Worm (Caenorhabditis elegans): ENCODE measurements around the gene grd-4.

Gene grd-4

DNA sequence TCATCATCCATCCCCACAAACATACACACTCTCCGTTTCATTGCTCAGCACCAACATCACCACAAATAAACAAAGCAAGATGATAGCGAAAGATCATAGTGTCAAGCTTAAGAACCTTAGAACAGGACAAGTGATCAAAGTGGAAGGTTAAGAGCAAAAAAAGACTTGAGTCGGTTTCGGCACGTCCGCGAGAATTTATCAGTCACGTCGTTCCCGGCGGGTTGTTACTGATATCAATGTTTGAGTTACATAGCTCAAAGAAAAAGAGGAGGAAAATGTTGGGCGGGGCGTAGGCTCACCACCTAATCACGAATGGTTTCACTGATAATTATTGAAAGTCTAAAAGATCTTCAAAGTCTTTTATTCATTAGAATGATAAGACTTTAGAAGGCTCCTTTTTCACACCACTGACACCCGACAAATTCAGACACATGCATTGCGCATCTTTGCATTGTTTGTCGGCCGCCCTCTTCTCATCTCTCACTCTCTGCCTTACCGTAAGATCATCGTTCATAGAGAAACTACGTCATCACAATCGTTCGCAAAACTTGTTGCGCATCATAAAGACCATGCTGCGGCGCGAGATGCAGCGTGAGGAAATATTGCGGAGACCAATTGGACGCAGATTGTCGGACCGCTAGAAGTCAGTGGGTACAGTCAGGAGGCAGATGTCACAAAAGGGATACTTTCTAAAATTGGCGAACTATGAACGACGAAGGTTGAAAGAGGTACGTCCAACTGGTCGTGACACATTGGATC is 23.8 kb upstream of the grd-4 start (continued):
- peak; percentile 50 for TF ChIP-seq nhr-77 (tag; optimal IDR thresholded peaks at IDR 0.05)
- TF ChIP-seq ets-5 (GFP tag; IDR thresholded peaks at IDR 0.05): no peak
- TF ChIP-seq efl-3 (GFP tag; optimal IDR thresholded peaks at IDR 0.05): no peak
- TF ChIP-seq nhr-20 (tag; optimal IDR thresholded peaks at IDR 0.05): peak; percentile 98
- peak in 1 of 2 experiments; percentile 79 for TF ChIP-seq lin-35 (GFP tag; optimal IDR thresholded peaks at IDR 0.05)
- peak; percentile 42 for TF ChIP-seq nhr-237 (tag; optimal IDR thresholded peaks at IDR 0.05)
- TF ChIP-seq tbx-2 (tag; optimal IDR thresholded peaks at IDR 0.05): peak; percentile 89
- no peak for TF ChIP-seq ama-1 (optimal IDR thresholded peaks at IDR 0.05)
- TF ChIP-seq egl-27 (tag; optimal IDR thresholded peaks at IDR 0.05): peak; percentile 76 to 77
- peak; percentile 49 for TF ChIP-seq unc-130 (tag; optimal IDR thresholded peaks at IDR 0.05)
- peak; percentile 20 for TF ChIP-seq skn-1 (tag; optimal IDR thresholded peaks at IDR 0.05)
- TF ChIP-seq unc-30 (tag; optimal IDR thresholded peaks at IDR 0.05): no peak

DNA sequence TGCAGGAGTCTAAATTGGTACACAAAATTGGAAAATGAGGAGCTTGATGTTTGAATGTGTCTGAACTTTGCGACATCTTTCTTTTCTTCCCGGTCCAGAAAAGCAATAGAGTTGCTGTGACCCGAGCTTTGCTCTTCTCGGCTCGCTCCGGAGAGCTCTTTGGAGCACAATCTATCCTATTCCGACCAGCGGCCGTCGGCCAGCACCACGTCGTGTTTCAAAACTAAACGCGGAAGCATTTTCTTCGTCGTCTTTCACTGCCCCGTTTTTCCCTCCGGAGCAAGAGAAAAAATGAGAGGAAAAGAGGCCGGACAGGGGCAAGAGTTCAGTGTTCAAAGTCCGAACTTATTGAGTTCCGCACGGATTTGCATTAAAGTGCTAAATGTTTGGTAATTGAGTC is 22.0 kb upstream of the grd-4 start:
- TF ChIP-seq tbx-2 (tag; optimal IDR thresholded peaks at IDR 0.05) (no peak), lin-35 (GFP tag; optimal IDR thresholded peaks at IDR 0.05) (no peak), pax-3 (tag; optimal IDR thresholded peaks at IDR 0.05) (no peak), elt-2 (tag; optimal IDR thresholded peaks at IDR 0.05) (no peak), fkh-10 (GFP tag; optimal IDR thresholded peaks at IDR 0.05) (peak; percentile 2), dpl-1 (GFP tag; optimal IDR thresholded peaks at IDR 0.05) (no peak), Y116A8C.19 (tag; optimal IDR thresholded peaks at IDR 0.05; ENCODE audit: borderline replicate concordance) (no peak), nhr-71 (tag; optimal IDR thresholded peaks at IDR 0.05) (peak; percentile 35), ztf-4 (tag; optimal IDR thresholded peaks at IDR 0.05) (no peak), lin-15B (tag; optimal IDR thresholded peaks at IDR 0.05) (no peak), snpc-4 (tag; optimal IDR thresholded peaks at IDR 0.05) (no peak), unc-86 (tag; optimal IDR thresholded peaks at IDR 0.05) (peak; percentile 21), fkh-4 (tag; optimal IDR thresholded peaks at IDR 0.05; ENCODE audit: borderline replicate concordance) (no peak), skn-1 (tag; optimal IDR thresholded peaks at IDR 0.05) (no peak), fkh-8 (tag; optimal IDR thresholded peaks at IDR 0.05) (peak; percentile 1), nhr-12 (tag; optimal IDR thresholded peaks at IDR 0.05) (no peak), nhr-90 (tag; optimal IDR thresholded peaks at IDR 0.05; ENCODE audit: poor library complexity) (no peak), lin-14 (GFP tag; optimal IDR thresholded peaks at IDR 0.05) (peak; percentile 67), isw-1 (GFP tag; IDR thresholded peaks at IDR 0.05) (no peak), ces-1 (GFP tag; optimal IDR thresholded peaks at IDR 0.05) (no peak), ceh-82 (tag; optimal IDR thresholded peaks at IDR 0.05) (peak in 1 of 3 experiments; percentile 11), dsc-1 (tag; optimal IDR thresholded peaks at IDR 0.05) (peak; percentile 32), jun-1 (tag; optimal IDR thresholded peaks at IDR 0.05) (no peak)

- TF ChIP-seq egl-27 (tag; optimal IDR thresholded peaks at IDR 0.05) (no peak), Y116A8C.19 (tag; optimal IDR thresholded peaks at IDR 0.05; ENCODE audit: borderline replicate concordance) (no peak), sptf-1 (tag; optimal IDR thresholded peaks at IDR 0.05) (no peak), aly-2 (tag; optimal IDR thresholded peaks at IDR 0.05) (no peak), skn-1 (tag; optimal IDR thresholded peaks at IDR 0.05) (peak; percentile 13), nhr-19 (GFP tag; conservative IDR thresholded peaks at IDR 0.05) (peak; percentile 24; the same call in 1 of the 2 replicates), nhr-12 (tag; optimal IDR thresholded peaks at IDR 0.05) (no peak), swsn-7 (tag; optimal IDR thresholded peaks at IDR 0.05) (peak; percentile 17), jun-1 (tag; optimal IDR thresholded peaks at IDR 0.05) (no peak), zip-4 (GFP tag; optimal IDR thresholded peaks at IDR 0.05) (no peak), nhr-76 (tag; optimal IDR thresholded peaks at IDR 0.05) (no peak), lin-39 (tag; optimal IDR thresholded peaks at IDR 0.05) (no peak), elt-3 (tag; optimal IDR thresholded peaks at IDR 0.05) (no peak), fkh-10 (GFP tag; optimal IDR thresholded peaks at IDR 0.05) (peak; percentile 94), nhr-90 (tag; optimal IDR thresholded peaks at IDR 0.05; ENCODE audit: poor library complexity) (no peak), mep-1 (tag; optimal IDR thresholded peaks at IDR 0.05) (no peak), efl-3 (GFP tag; optimal IDR thresholded peaks at IDR 0.05) (no peak), sup-37 (GFP tag; optimal IDR thresholded peaks at IDR 0.05) (no peak), snu-23 (GFP tag; optimal IDR thresholded peaks at IDR 0.05) (peak; percentile 33), hlh-4 (tag; optimal IDR thresholded peaks at IDR 0.05) (no peak), pag-3 (tag; optimal IDR thresholded peaks at IDR 0.05; ENCODE audit: borderline replicate concordance, insufficient read depth) (no peak), C34B4.2 (tag; optimal IDR thresholded peaks at IDR 0.05) (no peak), nhr-237 (tag; optimal IDR thresholded peaks at IDR 0.05) (no peak), lin-14 (GFP tag; optimal IDR thresholded peaks at IDR 0.05) (peak; percentile 87), fkh-8 (tag; optimal IDR thresholded peaks at IDR 0.05) (no peak), xbp-1 (tag; optimal IDR thresholded peaks at IDR 0.05) (no peak)
These were observed 19.3 kb upstream of the grd-4 start for ce11 chrX:8481716-8482115.
